Fruit fly (Drosophila melanogaster) whole organism, pupa: Measurements from ENCODE around the gene CG10576.

Experiments used
- gl ChIP-seq: fragments of 200-800 bp; sonication (Bioruptor generic); optimal IDR thresholded peaks from 2 replicates; lab custom pipeline; 2018; ENCODE audit warnings: missing biosample characterization, mild to moderate bottlenecking, missing genetic modification characterization
- rn ChIP-seq: fragments of 200-800 bp; sonication (Bioruptor generic); IDR thresholded peaks from 2 replicates; pipeline ENCODE4 v1.3.6; 2022; ENCODE audit warnings: missing biosample characterization, missing genetic modification characterization

DNA sequence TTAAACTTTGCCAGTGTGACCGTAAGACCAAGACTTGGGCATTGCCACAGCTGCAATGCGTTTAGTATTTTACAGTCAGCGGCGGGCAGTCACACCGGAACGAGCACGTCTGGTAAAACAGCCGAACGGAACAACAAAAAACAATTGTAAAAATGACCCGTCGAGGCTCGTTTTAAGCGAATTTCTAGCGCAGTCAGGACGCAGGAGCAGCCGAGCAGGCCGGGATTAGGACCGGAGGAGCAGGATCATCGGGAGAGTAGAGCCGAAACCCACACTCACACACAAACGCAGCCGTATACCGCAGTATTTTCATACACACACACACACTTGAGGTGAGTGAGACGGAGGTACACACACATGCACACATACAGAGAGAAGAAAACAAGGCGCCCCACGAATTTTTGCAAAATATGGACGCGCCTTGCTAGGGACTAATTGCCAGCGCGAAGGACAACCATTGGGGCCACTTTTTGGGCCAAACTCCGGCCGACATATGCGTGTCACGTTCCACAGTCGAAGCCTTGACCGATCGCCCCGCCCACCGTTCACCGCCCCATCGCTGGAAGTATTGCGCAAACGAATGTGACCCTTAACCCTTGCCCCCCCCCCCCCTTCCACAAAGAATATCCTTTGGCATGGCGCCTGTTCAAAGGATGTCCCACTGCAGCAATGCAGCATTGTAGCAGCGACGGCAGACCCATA, 12.4 kb downstream of the CG10576 start, which contains the start of gene Usp47:
- TF ChIP-seq gl (tag; lab: Kevin White, UChicago) (peak; percentile 3), rn (no peak)
